Worm (Caenorhabditis elegans) whole organism, early embryonic: ENCODE measurements around the gene cwp-5.

Experiments
- B0310.2 ChIP-seq: sonication (generic microtip); optimal IDR thresholded peaks from 2 replicates; lab custom pipeline; 2016; ENCODE audit warnings: mild to moderate bottlenecking, missing genetic modification characterization, missing compliant biosample characterization
- F13C5.2 ChIP-seq: sonication (generic microtip); optimal IDR thresholded peaks from 2 replicates; lab custom pipeline; 2017; ENCODE audit warnings: mild to moderate bottlenecking, missing genetic modification characterization, inconsistent platforms, missing compliant biosample characterization
- ama-1 ChIP-seq: fragments of 150-350 bp; optimal IDR thresholded peaks from 2 replicates; lab custom pipeline; 2014
- ceh-13 ChIP-seq: fragments of 200-800 bp; sonication (Bioruptor generic); optimal IDR thresholded peaks from 2 replicates; lab custom pipeline; 2018; ENCODE audit warnings: mild to moderate bottlenecking, missing genetic modification characterization, missing compliant biosample characterization
- ets-7 ChIP-seq: sonication (generic microtip); optimal IDR thresholded peaks from 2 replicates; lab custom pipeline; 2016; ENCODE audit warnings: missing genotype, missing genetic modification characterization, missing compliant biosample characterization
- flt-1 ChIP-seq: fragments of 200-800 bp; sonication (Bioruptor generic); IDR thresholded peaks from 2 replicates; pipeline ENCODE4 v1.3.6; 2022; ENCODE audit warnings: missing genetic modification characterization, missing compliant biosample characterization
- tbx-11 ChIP-seq: fragments of 200-800 bp; sonication (Bioruptor generic); IDR thresholded peaks from 2 replicates; pipeline ENCODE4 v1.3.6; 2022; ENCODE audit warnings: missing genetic modification characterization, missing compliant biosample characterization
- tra-4 ChIP-seq: sonication (generic microtip); optimal IDR thresholded peaks from 2 replicates; lab custom pipeline; 2017; ENCODE audit warnings: missing genetic modification characterization, missing compliant biosample characterization

- no peak for TF ChIP-seq F13C5.2
- TF ChIP-seq ama-1 (lab: Kevin White, UChicago) = no peak
- TF ChIP-seq B0310.2 (tag; lab: Kevin White, UChicago) = no peak
- TF ChIP-seq ceh-13 = no peak
- no peak for TF ChIP-seq tra-4 (tag; lab: Kevin White, UChicago)
- TF ChIP-seq flt-1 (GFP tag; lab: Robert Waterston, UW) = no peak
- no peak for TF ChIP-seq tbx-11 (GFP tag; lab: Robert Waterston, UW)
- no peak for TF ChIP-seq ets-7 (tag; lab: Kevin White, UChicago)
These were observed 31.6 kb upstream of the cwp-5 start, which contains the start of gene asp-4 for ce11 chrX:13221357-13221756.
